Worm (Caenorhabditis elegans): Measurements from ENCODE around the gene nduf-11.

nduf-11 gene

ce11 chrII:11345570-11346029 is at the start of gene nduf-11:
TSS of gene nduf-11 (minus strand) at chrII:11345620.
- TF ChIP-seq nhr-25 (tag; optimal IDR thresholded peaks at IDR 0.05) (peak; percentile 74), ceh-9 (tag; optimal IDR thresholded peaks at IDR 0.05) (no peak), pqm-1 (tag; optimal IDR thresholded peaks at IDR 0.05) (peak; percentile 50), skn-1 (tag; optimal IDR thresholded peaks at IDR 0.05) (peak; percentile 84), ceh-28 (tag; optimal IDR thresholded peaks at IDR 0.05) (peak; percentile 67), ZK546.5 (tag; optimal IDR thresholded peaks at IDR 0.05) (no peak), jun-1 (tag; optimal IDR thresholded peaks at IDR 0.05) (peak; percentile 37), fos-1 (tag; optimal IDR thresholded peaks at IDR 0.05) (no peak), nhr-23 (tag; optimal IDR thresholded peaks at IDR 0.05) (peak; percentile 93), egl-5 (tag; optimal IDR thresholded peaks at IDR 0.05) (peak; percentile 36), ztf-4 (tag; optimal IDR thresholded peaks at IDR 0.05) (no peak), unc-62 (GFP tag; optimal IDR thresholded peaks at IDR 0.05) (peak; percentile 32), nhr-76 (tag; optimal IDR thresholded peaks at IDR 0.05) (no peak), zag-1 (tag; optimal IDR thresholded peaks at IDR 0.05) (peak; percentile 17), hmg-11 (tag; optimal IDR thresholded peaks at IDR 0.05) (peak; percentile 70), tbx-2 (tag; optimal IDR thresholded peaks at IDR 0.05) (peak; percentile 69), lin-15B (tag; optimal IDR thresholded peaks at IDR 0.05) (peak; percentile 89), elt-3 (tag; optimal IDR thresholded peaks at IDR 0.05) (peak in 1 of 3 experiments; percentile 14), fkh-2 (tag; optimal IDR thresholded peaks at IDR 0.05) (no peak), nhr-43 (tag; optimal IDR thresholded peaks at IDR 0.05; ENCODE audit: poor library complexity, severe bottlenecking) (peak; percentile 84), ceh-82 (tag; optimal IDR thresholded peaks at IDR 0.05) (peak; percentile 80), sea-2 (GFP tag; optimal IDR thresholded peaks at IDR 0.05) (no peak), pha-4 (tag; optimal IDR thresholded peaks at IDR 0.05) (peak; percentile 93), ama-1 (optimal IDR thresholded peaks at IDR 0.05) (peak; percentile 84), nhr-12 (tag; optimal IDR thresholded peaks at IDR 0.05) (no peak), nfya-1 (tag; optimal IDR thresholded peaks at IDR 0.05; ENCODE audit: insufficient read depth) (peak; percentile 89), elt-1 (tag; optimal IDR thresholded peaks at IDR 0.05) (no peak), elt-2 (tag; optimal IDR thresholded peaks at IDR 0.05) (peak; percentile 55), nhr-77 (tag; optimal IDR thresholded peaks at IDR 0.05) (peak; percentile 75), ztf-11 (tag; optimal IDR thresholded peaks at IDR 0.05) (no peak), egl-27 (tag; optimal IDR thresholded peaks at IDR 0.05) (no peak), fkh-10 (GFP tag; optimal IDR thresholded peaks at IDR 0.05) (peak; percentile 26), eor-1 (tag; optimal IDR thresholded peaks at IDR 0.05) (no peak), lsy-12 (tag; optimal IDR thresholded peaks at IDR 0.05) (peak; percentile 71), unc-39 (tag; optimal IDR thresholded peaks at IDR 0.05) (no peak), mml-1 (tag; optimal IDR thresholded peaks at IDR 0.05) (no peak), mdl-1 (tag; optimal IDR thresholded peaks at IDR 0.05) (no peak), R02D3.7 (tag; optimal IDR thresholded peaks at IDR 0.05) (peak; percentile 82), nhr-67 (tag; optimal IDR thresholded peaks at IDR 0.05) (no peak), nhr-11 (tag; optimal IDR thresholded peaks at IDR 0.05) (no peak), snpc-4 (tag; optimal IDR thresholded peaks at IDR 0.05) (peak; percentile 86), lin-39 (tag; optimal IDR thresholded peaks at IDR 0.05) (peak; percentile 61), nhr-237 (tag; optimal IDR thresholded peaks at IDR 0.05) (no peak), ceh-16 (tag; optimal IDR thresholded peaks at IDR 0.05) (no peak), daf-12 (tag; optimal IDR thresholded peaks at IDR 0.05) (no peak)

ce11 chrII:11393787-11394186 is 48.4 kb upstream of the nduf-11 start:
- TF ChIP-seq egl-27 (tag; optimal IDR thresholded peaks at IDR 0.05) = no peak
- TF ChIP-seq elt-3 (tag; optimal IDR thresholded peaks at IDR 0.05) = no peak
- TF ChIP-seq nhr-25 (tag; optimal IDR thresholded peaks at IDR 0.05) = no peak
- TF ChIP-seq fkh-10 (GFP tag; optimal IDR thresholded peaks at IDR 0.05) = no peak
